Worm (Caenorhabditis elegans) whole organism, L4 larva: ENCODE data around the gene T28A8.4.

Experiments used
- F37D6.2 ChIP-seq: sonication (generic microtip); optimal IDR thresholded peaks from 2 replicates; lab custom pipeline; 2016; ENCODE audit warnings: mild to moderate bottlenecking, missing genetic modification characterization, missing compliant biosample characterization
- F49E8.2 ChIP-seq: sonication (generic microtip); optimal IDR thresholded peaks from 2 replicates; lab custom pipeline; 2016; ENCODE audit warnings: missing compliant biosample characterization, mild to moderate bottlenecking, missing genetic modification characterization, borderline replicate concordance
- aha-1 ChIP-seq: fragments of 150-350 bp; peaks from one replicate; lab custom pipeline; 2014; ENCODE audit warnings: missing biosample characterization, missing genetic modification characterization
- attf-4 ChIP-seq: sonication (generic microtip); optimal IDR thresholded peaks from 3 replicates; lab custom pipeline; 2017; ENCODE audit warnings: missing biosample characterization, missing genetic modification characterization
- ceh-20 ChIP-seq: fragments of 200-800 bp; sonication (Bioruptor generic); IDR thresholded peaks from 2 replicates; pipeline ENCODE4 v1.3.6; 2022; ENCODE audit warnings: missing genetic modification reagents, missing genetic modification characterization, missing compliant biosample characterization
- ceh-28 ChIP-seq: fragments of 150-350 bp; optimal IDR thresholded peaks from 2 replicates; lab custom pipeline; 2014; ENCODE audit warnings: missing biosample characterization, missing genetic modification reagents, missing genetic modification characterization
- ceh-32 ChIP-seq: sonication (generic microtip); optimal IDR thresholded peaks from 2 replicates; lab custom pipeline; 2016; ENCODE audit warnings: mild to moderate bottlenecking, missing genetic modification characterization, missing compliant biosample characterization; ENCODE audit not compliant: poor library complexity
- cey-2 ChIP-seq: sonication (generic microtip); optimal IDR thresholded peaks from 3 replicates; lab custom pipeline; 2017; ENCODE audit warnings: missing genetic modification characterization, mild to moderate bottlenecking, missing compliant biosample characterization, antibody characterized with exemption, borderline replicate concordance; ENCODE audit not compliant: insufficient read depth
- daf-16 ChIP-seq, 3 experiments: sonication (generic microtip); optimal IDR thresholded peaks; 2 replicates each; lab custom pipeline; 2016 to 2017; ENCODE audit warnings: missing genetic modification characterization in 3 of 3, missing genetic modification reagents in 3 of 3, mild to moderate bottlenecking in 2 of 3, missing compliant biosample characterization in 2 of 3, missing biosample characterization in 1 of 3, moderate library complexity in 1 of 3
- daf-19 ChIP-seq: fragments of 200-800 bp; sonication (Bioruptor generic); conservative IDR thresholded peaks from 2 replicates; pipeline ENCODE4 v1.3.6; 2022; ENCODE audit warnings: missing genetic modification characterization, missing compliant biosample characterization
- daf-8 ChIP-seq: fragments of 200-800 bp; sonication (Bioruptor generic); IDR thresholded peaks from 2 replicates; pipeline ENCODE4 v1.3.6; 2022; ENCODE audit warnings: missing genetic modification characterization, missing compliant biosample characterization
- dmd-8 ChIP-seq: fragments of 200-800 bp; sonication (Bioruptor generic); IDR thresholded peaks from 2 replicates; pipeline ENCODE4 v1.3.6; 2022; ENCODE audit warnings: missing genetic modification characterization, missing compliant biosample characterization
- dpl-1 ChIP-seq: fragments of 150-350 bp; optimal IDR thresholded peaks from 2 replicates; lab custom pipeline; 2014; ENCODE audit warnings: missing biosample characterization, missing genetic modification reagents, missing genetic modification characterization
- dve-1 ChIP-seq: sonication (generic microtip); optimal IDR thresholded peaks from 2 replicates; lab custom pipeline; 2017; ENCODE audit warnings: antibody characterized with exemption, mild to moderate bottlenecking, missing genetic modification characterization, missing compliant biosample characterization; ENCODE audit not compliant: insufficient read depth
- egl-43 ChIP-seq: fragments of 200-800 bp; sonication (Bioruptor generic); IDR thresholded peaks from 2 replicates; pipeline ENCODE4 v1.3.6; 2022; ENCODE audit warnings: missing genetic modification reagents, missing genetic modification characterization, missing compliant biosample characterization
- gei-8 ChIP-seq: fragments of 200-800 bp; sonication (Bioruptor generic); optimal IDR thresholded peaks from 2 replicates; lab custom pipeline; 2018; ENCODE audit warnings: mild to moderate bottlenecking, missing genetic modification characterization, missing compliant biosample characterization
- hlh-11 ChIP-seq: fragments of 200-800 bp; sonication (Bioruptor generic); optimal IDR thresholded peaks from 2 replicates; lab custom pipeline; 2018; ENCODE audit warnings: mild to moderate bottlenecking, missing genetic modification characterization, missing compliant biosample characterization
- hlh-30 ChIP-seq: sonication (generic microtip); optimal IDR thresholded peaks from 2 replicates; lab custom pipeline; 2017; ENCODE audit warnings: antibody characterized with exemption, mild to moderate bottlenecking, missing genetic modification characterization, missing compliant biosample characterization; ENCODE audit not compliant: insufficient read depth
- lin-13 ChIP-seq: fragments of 150-350 bp; optimal IDR thresholded peaks from 2 replicates; lab custom pipeline; 2014; ENCODE audit warnings: missing biosample characterization, missing genetic modification reagents, missing genetic modification characterization
- lin-15B ChIP-seq: fragments of 150-350 bp; sonication (generic microtip); optimal IDR thresholded peaks from 3 replicates; lab custom pipeline; 2014; ENCODE audit warnings: missing biosample characterization, missing genetic modification characterization
- lin-38 ChIP-seq: fragments of 200-800 bp; sonication (Bioruptor generic); IDR thresholded peaks from 2 replicates; pipeline ENCODE4 v1.3.6; 2022; ENCODE audit warnings: missing genetic modification reagents, missing genetic modification characterization, missing compliant biosample characterization
- madf-5 ChIP-seq, 2 experiments: fragments of 200-800 bp; sonication (Bioruptor generic); IDR thresholded peaks; 2 replicates each; pipeline ENCODE4 v1.3.6; 2022; ENCODE audit warnings: missing compliant biosample characterization in 2 of 2, missing genetic modification characterization in 2 of 2
- madf-9 ChIP-seq: fragments of 200-800 bp; sonication (Bioruptor generic); conservative IDR thresholded peaks from 2 replicates; pipeline ENCODE4 v1.3.6; 2022; ENCODE audit warnings: missing genetic modification reagents, missing genetic modification characterization, missing compliant biosample characterization
- mdl-1 ChIP-seq, 2 experiments: fragments of 150-350 bp in 1 of 2; sonication (generic microtip) in 1 of 2; optimal IDR thresholded peaks; 2 replicates each; lab custom pipeline; 2014 to 2017; ENCODE audit warnings: missing biosample characterization in 2 of 2, missing genetic modification characterization in 2 of 2
- mep-1 ChIP-seq: fragments of 150-350 bp; sonication (generic microtip); optimal IDR thresholded peaks from 3 replicates; lab custom pipeline; 2014; ENCODE audit warnings: missing biosample characterization, missing genetic modification characterization
- mes-2 ChIP-seq: sonication (generic microtip); optimal IDR thresholded peaks from 2 replicates; lab custom pipeline; 2016; ENCODE audit warnings: missing genotype, mild to moderate bottlenecking, missing genetic modification characterization, missing compliant biosample characterization; ENCODE audit not compliant: poor library complexity, severe bottlenecking
- mxl-3 ChIP-seq: fragments of 200-800 bp; sonication (Bioruptor generic); optimal IDR thresholded peaks from 2 replicates; lab custom pipeline; 2018; ENCODE audit warnings: mild to moderate bottlenecking, missing genetic modification characterization, missing compliant biosample characterization
- nhr-10 ChIP-seq: fragments of 150-350 bp; optimal IDR thresholded peaks from 2 replicates; lab custom pipeline; 2014; ENCODE audit warnings: missing biosample characterization, missing genetic modification characterization
- nhr-41 ChIP-seq: fragments of 200-800 bp; sonication (Bioruptor generic); IDR thresholded peaks from 2 replicates; pipeline ENCODE4 v1.3.6; 2022; ENCODE audit warnings: missing genetic modification reagents, missing genetic modification characterization, missing compliant biosample characterization
- nhr-77 ChIP-seq: fragments of 150-350 bp; optimal IDR thresholded peaks from 2 replicates; lab custom pipeline; 2014; ENCODE audit warnings: missing biosample characterization, missing genetic modification characterization
- pha-4 ChIP-seq, 2 experiments: fragments of 150-350 bp in 1 of 2; fragments of 200-800 bp in 1 of 2; sonication (Bioruptor generic) in 1 of 2; IDR thresholded peaks in 1 of 2; optimal IDR thresholded peaks in 1 of 2; 2 replicates each; pipeline versions ENCODE4 v1.3.6 to Lab custom; 2014 to 2022; ENCODE audit warnings: missing genetic modification characterization in 2 of 2, missing genetic modification reagents in 2 of 2, missing biosample characterization in 1 of 2, missing compliant biosample characterization in 1 of 2
- pqm-1 ChIP-seq: sonication (generic microtip); optimal IDR thresholded peaks from 2 replicates; lab custom pipeline; 2017; ENCODE audit warnings: missing biosample characterization, missing genetic modification characterization
- rbr-2 ChIP-seq: sonication (generic microtip); optimal IDR thresholded peaks from 2 replicates; lab custom pipeline; 2016; ENCODE audit warnings: missing genotype, missing genetic modification characterization, missing compliant biosample characterization
- set-16 ChIP-seq: fragments of 200-800 bp; sonication (Bioruptor generic); IDR thresholded peaks from 2 replicates; pipeline ENCODE4 v1.3.6; 2022; ENCODE audit warnings: missing genetic modification reagents, missing genetic modification characterization, missing compliant biosample characterization
- skn-1 ChIP-seq: fragments of 150-350 bp; optimal IDR thresholded peaks from 2 replicates; lab custom pipeline; 2014; ENCODE audit warnings: missing biosample characterization, missing genetic modification characterization
- spr-3 ChIP-seq: fragments of 200-800 bp; sonication (Bioruptor generic); optimal IDR thresholded peaks from 2 replicates; lab custom pipeline; 2018; ENCODE audit warnings: mild to moderate bottlenecking, missing genetic modification characterization, missing compliant biosample characterization
- unc-130 ChIP-seq: sonication (generic microtip); optimal IDR thresholded peaks from 2 replicates; lab custom pipeline; 2016; ENCODE audit warnings: missing genetic modification reagents, missing genetic modification characterization, missing compliant biosample characterization
- unc-39 ChIP-seq: sonication (generic microtip); optimal IDR thresholded peaks from 2 replicates; lab custom pipeline; 2017; ENCODE audit warnings: missing biosample characterization, missing genetic modification characterization
- unc-62 ChIP-seq, 3 experiments: fragments of 150-350 bp in 1 of 3; sonication (generic microtip); optimal IDR thresholded peaks in 2 of 3; peaks in 1 of 3; 1 replicate in 1 of 3; 2 replicates in 2 of 3; lab custom pipeline; 2014 to 2017; ENCODE audit warnings: missing biosample characterization in 3 of 3, missing genetic modification characterization in 3 of 3, missing genetic modification reagents in 3 of 3, missing genotype in 1 of 3
- zfp-3 ChIP-seq: fragments of 200-800 bp; sonication (Bioruptor generic); conservative IDR thresholded peaks from 2 replicates; pipeline ENCODE4 v1.3.6; 2022; ENCODE audit warnings: missing genetic modification reagents, missing genetic modification characterization, missing compliant biosample characterization
- ztf-11 ChIP-seq: fragments of 150-350 bp; optimal IDR thresholded peaks from 2 replicates; lab custom pipeline; 2014; ENCODE audit warnings: missing biosample characterization, missing genetic modification characterization

Gene T28A8.4

ce11 chrIII:13534704-13535103, 31.2 kb downstream of the T28A8.4 start (continued):
- TF ChIP-seq mxl-3 (GFP tag; lab: Kevin White, UChicago) = no peak
- TF ChIP-seq lin-38 = peak; percentile 41
- TF ChIP-seq unc-39 (tag; lab: Kevin White, UChicago) = no peak
- TF ChIP-seq daf-8 = no peak
- no peak for TF ChIP-seq unc-130 (GFP tag; lab: Kevin White, UChicago)
- no peak for TF ChIP-seq lin-15B (tag; lab: Kevin White, UChicago)
- TF ChIP-seq dpl-1 (GFP tag; lab: Kevin White, UChicago) = no peak
- TF ChIP-seq F49E8.2 (tag; lab: Kevin White, UChicago) = no peak
- no peak for TF ChIP-seq ceh-32 (tag; lab: Kevin White, UChicago)
- no peak for TF ChIP-seq rbr-2 (tag; lab: Kevin White, UChicago)
- no peak for TF ChIP-seq madf-5 (GFP tag; IDR thresholded peaks at IDR 0.05; lab: Robert Waterston, UW)
- TF ChIP-seq set-16 (GFP tag; lab: Robert Waterston, UW) = 0 out of 2 replicates have a peak, but pooled peaks have one; percentile 9
- peak; percentile 2 for TF ChIP-seq hlh-11 (tag; lab: Kevin White, UChicago)
- no peak for TF ChIP-seq nhr-10 (tag; lab: Kevin White, UChicago)
- no peak for TF ChIP-seq ceh-28 (tag; lab: Kevin White, UChicago)
- no peak for TF ChIP-seq pqm-1 (tag; lab: Kevin White, UChicago)

ce11 chrIII:13535735-13536390, 32.4 kb downstream of the T28A8.4 start:
- no peak for TF ChIP-seq unc-62 (GFP tag; optimal IDR thresholded peaks at IDR 0.05 in 1 of 2; lab: Kevin White, UChicago)
- no peak for TF ChIP-seq unc-62 (tag; optimal IDR thresholded peaks at IDR 0.05; lab: Kevin White, UChicago)
- no peak for TF ChIP-seq pqm-1 (tag; lab: Kevin White, UChicago)
- no peak for TF ChIP-seq skn-1 (tag; lab: Kevin White, UChicago)
- TF ChIP-seq madf-9 (GFP tag; lab: Robert Waterston, UW) = no peak
- no peak for TF ChIP-seq ztf-11
- TF ChIP-seq ceh-20 (GFP tag; lab: Robert Waterston, UW) = no peak
- TF ChIP-seq cey-2 (tag; lab: Kevin White, UChicago) = no peak
- peak; percentile 96 for TF ChIP-seq aha-1 (tag; lab: Kevin White, UChicago)

- TF ChIP-seq mes-2 (tag; lab: Kevin White, UChicago) = no peak
- TF ChIP-seq set-16 (GFP tag; lab: Robert Waterston, UW) = peak; percentile 50
- TF ChIP-seq zfp-3 = no peak
- no peak for TF ChIP-seq daf-19 (GFP tag; lab: Robert Waterston, UW)
Measured at ce11 chrIII:13540791-13541190, 37.3 kb downstream of the T28A8.4 start.

ce11 chrIII:13542458-13542857, 39.0 kb downstream of the T28A8.4 start:
- TF ChIP-seq F37D6.2 = no peak
- peak in 1 of 2 experiments; percentile 82 for TF ChIP-seq unc-62 (GFP tag; optimal IDR thresholded peaks at IDR 0.05 in 1 of 2; lab: Kevin White, UChicago)
- TF ChIP-seq unc-62 (tag; optimal IDR thresholded peaks at IDR 0.05; lab: Kevin White, UChicago) = no peak
- no peak; the same call in 1 of the 2 replicates for TF ChIP-seq ceh-20 (GFP tag; lab: Robert Waterston, UW)
- peak; percentile 33 for TF ChIP-seq lin-13 (GFP tag; lab: Kevin White, UChicago)
- no peak for TF ChIP-seq daf-16 (GFP tag; optimal IDR thresholded peaks at IDR 0.05; lab: Kevin White, UChicago)
- TF ChIP-seq daf-16 (tag; optimal IDR thresholded peaks at IDR 0.05; lab: Kevin White, UChicago) = peak; percentile 32
- TF ChIP-seq pha-4 (GFP tag; IDR thresholded peaks at IDR 0.05; lab: Robert Waterston, UW) = no peak
- TF ChIP-seq pha-4 (tag; optimal IDR thresholded peaks at IDR 0.05; lab: Kevin White, UChicago) = no peak
- TF ChIP-seq hlh-30 (tag; lab: Kevin White, UChicago) = peak; percentile 17
- peak; percentile 46 for TF ChIP-seq mxl-3 (GFP tag; lab: Kevin White, UChicago)
- peak; percentile 26 for TF ChIP-seq mep-1 (tag; lab: Kevin White, UChicago)
- TF ChIP-seq hlh-11 (tag; lab: Kevin White, UChicago) = peak; percentile 70
- TF ChIP-seq spr-3 (GFP tag; lab: Kevin White, UChicago) = no peak
- peak in 1 of 2 experiments; percentile 5 for TF ChIP-seq mdl-1 (tag; optimal IDR thresholded peaks at IDR 0.05; lab: Kevin White, UChicago)
- no peak for TF ChIP-seq dmd-8 (GFP tag; lab: Robert Waterston, UW)
- no peak for TF ChIP-seq egl-43 (GFP tag; lab: Robert Waterston, UW)
- no peak for TF ChIP-seq gei-8
- TF ChIP-seq nhr-77 (tag; lab: Kevin White, UChicago) = peak; percentile 21
- peak; percentile 24 for TF ChIP-seq dve-1 (tag; lab: Kevin White, UChicago)
- TF ChIP-seq ceh-32 (tag; lab: Kevin White, UChicago) = no peak
- no peak for TF ChIP-seq lin-15B (tag; lab: Kevin White, UChicago)
- no peak for TF ChIP-seq nhr-41 (GFP tag; lab: Robert Waterston, UW)
- TF ChIP-seq attf-4 (tag; lab: Kevin White, UChicago) = no peak
